Worm (Caenorhabditis elegans): ENCODE measurements around the gene Y7A5A.9.

ce11 chrX:15856853-15857252 is 29.9 kb downstream of the Y7A5A.9 start, which contains the start of gene F53H4.2:
- TF ChIP-seq dao-5 (tag; optimal IDR thresholded peaks at IDR 0.05) (no peak), W03F9.2 (tag; optimal IDR thresholded peaks at IDR 0.05) (no peak)
